Worm (Caenorhabditis elegans): Measurements from ENCODE around the gene K01D12.20.

DNA sequence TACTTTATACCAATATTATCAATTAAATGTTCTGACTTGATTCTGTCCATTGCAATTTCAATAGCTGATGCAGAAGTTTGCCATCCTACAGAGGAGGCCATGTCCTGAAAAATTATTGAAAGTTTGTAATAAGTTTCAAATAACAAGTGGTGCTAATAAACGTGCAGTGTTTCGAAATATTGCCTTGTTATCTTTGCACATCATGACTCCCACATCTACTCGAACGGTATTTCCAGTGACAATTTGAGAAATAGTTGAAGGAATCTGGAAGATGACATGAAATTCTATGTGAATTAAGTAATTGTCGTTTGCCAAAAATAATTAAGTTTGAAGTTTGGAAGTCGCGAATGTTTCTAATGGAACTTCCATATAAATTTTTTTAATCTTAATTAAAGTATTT is 31.2 kb downstream of the K01D12.20 start, which contains the start of gene gcy-13:
- TF ChIP-seq lsl-1 (GFP tag; optimal IDR thresholded peaks at IDR 0.05) (no peak), ekl-4 (GFP tag; IDR thresholded peaks at IDR 0.05) (no peak)

All from whole organism, young adult.